Worm (Caenorhabditis elegans): Measurements from ENCODE around the gene pqn-68.

DNA sequence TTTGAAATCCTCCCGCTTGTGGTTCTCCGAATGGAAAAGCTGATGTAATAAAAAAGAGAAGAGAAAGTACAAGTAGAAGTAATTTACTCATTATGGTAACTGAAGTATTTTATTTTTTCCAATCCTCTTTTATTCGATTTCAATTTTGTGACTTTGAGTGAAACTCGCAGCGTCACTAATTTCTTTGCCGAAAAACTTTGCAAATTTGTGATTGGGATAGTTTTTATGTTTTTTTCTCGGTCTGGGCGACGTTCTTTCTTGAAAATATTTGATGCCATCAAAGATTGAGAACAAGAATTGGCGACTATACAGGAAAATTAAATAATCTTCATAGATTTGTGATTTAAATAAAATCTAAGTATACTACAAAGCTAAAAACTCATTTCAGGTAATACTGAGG lies 47.1 kb downstream of the pqn-68 start, which contains the start of gene far-4:
- TF ChIP-seq ets-4 (tag; optimal IDR thresholded peaks at IDR 0.05) (no peak), nhr-232 (tag; optimal IDR thresholded peaks at IDR 0.05) (no peak), ceh-9 (tag; optimal IDR thresholded peaks at IDR 0.05) (no peak), dve-1 (tag; optimal IDR thresholded peaks at IDR 0.05) (no peak)

All from whole organism, late embryonic.